Fruit fly (Drosophila melanogaster) whole organism, embryonic: ENCODE results near the gene stet.

Experiments used
- Atf-2 ChIP-seq: fragments of 200-800 bp; sonication (Bioruptor generic); optimal IDR thresholded peaks from 2 replicates; lab custom pipeline; 2016; ENCODE audit warnings: missing biosample characterization, missing genetic modification characterization
- CG10209 ChIP-seq: fragments of 200-800 bp; sonication (Bioruptor generic); optimal IDR thresholded peaks from 3 replicates; lab custom pipeline; 2017; ENCODE audit warnings: missing biosample characterization, mild to moderate bottlenecking, missing genetic modification characterization, missing genetic modification reagents
- CG10267 ChIP-seq: fragments of 200-800 bp; sonication (Bioruptor generic); optimal IDR thresholded peaks from 2 replicates; lab custom pipeline; 2018; ENCODE audit warnings: missing biosample characterization, mild to moderate bottlenecking, missing genetic modification characterization, moderate library complexity
- CG11093 ChIP-seq: fragments of 200-800 bp; sonication (Bioruptor generic); IDR thresholded peaks from 3 replicates; pipeline ENCODE4 v1.3.6; 2022; ENCODE audit warnings: missing biosample characterization, missing genetic modification characterization
- CG11560 ChIP-seq: fragments of 200-800 bp; sonication (Bioruptor generic); IDR thresholded peaks from 3 replicates; pipeline ENCODE4 v1.3.6; 2022; ENCODE audit warnings: missing biosample characterization, missing genetic modification characterization
- CG12942 ChIP-seq: fragments of 200-800 bp; sonication (Bioruptor generic); optimal IDR thresholded peaks from 3 replicates; lab custom pipeline; 2016; ENCODE audit warnings: missing biosample characterization, missing genetic modification characterization
- CG13287 ChIP-seq: fragments of 200-800 bp; sonication (Bioruptor generic); IDR thresholded peaks from 2 replicates; pipeline ENCODE4 v1.3.6; 2022; ENCODE audit warnings: missing biosample characterization, missing genetic modification characterization; ENCODE audit not compliant: partially characterized antibody
- CG15696 ChIP-seq: fragments of 200-800 bp; sonication (Bioruptor generic); optimal IDR thresholded peaks from 2 replicates; lab custom pipeline; 2019; ENCODE audit warnings: missing biosample characterization, mild to moderate bottlenecking, missing genetic modification characterization, moderate library complexity
- CG18262 ChIP-seq: fragments of 200-800 bp; optimal IDR thresholded peaks from 3 replicates; lab custom pipeline; 2019; ENCODE audit warnings: missing biosample characterization, mild to moderate bottlenecking, missing genetic modification characterization, moderate library complexity
- CG31441 ChIP-seq: fragments of 200-800 bp; sonication (Bioruptor generic); IDR thresholded peaks from 2 replicates; pipeline ENCODE4 v1.3.6; 2022; ENCODE audit warnings: missing biosample characterization, missing genetic modification characterization
- CG3995 ChIP-seq: fragments of 200-800 bp; sonication (Bioruptor generic); optimal IDR thresholded peaks from 3 replicates; lab custom pipeline; 2016; ENCODE audit warnings: missing biosample characterization, missing genetic modification characterization
- CG7372 ChIP-seq: fragments of 200-800 bp; sonication (Bioruptor generic); IDR thresholded peaks from 2 replicates; pipeline ENCODE4 v1.3.6; 2022; ENCODE audit warnings: missing biosample characterization, missing genetic modification characterization
- CG7786 ChIP-seq: fragments of 200-800 bp; sonication (Bioruptor generic); optimal IDR thresholded peaks from 2 replicates; lab custom pipeline; 2016; ENCODE audit warnings: missing biosample characterization, missing genetic modification characterization
- CG8089 ChIP-seq: fragments of 200-800 bp; sonication (Bioruptor generic); optimal IDR thresholded peaks from 3 replicates; lab custom pipeline; 2016; ENCODE audit warnings: missing biosample characterization, missing genetic modification characterization
- CG8924 ChIP-seq: fragments of 200-800 bp; optimal IDR thresholded peaks from 3 replicates; lab custom pipeline; 2019; ENCODE audit warnings: missing biosample characterization, mild to moderate bottlenecking, missing genetic modification characterization, moderate library complexity
- CG9437 ChIP-seq: fragments of 200-800 bp; sonication (Bioruptor generic); optimal IDR thresholded peaks from 2 replicates; lab custom pipeline; 2018; ENCODE audit warnings: missing biosample characterization, mild to moderate bottlenecking, missing genetic modification characterization
- CG9727 ChIP-seq: fragments of 200-800 bp; sonication (Bioruptor generic); optimal IDR thresholded peaks from 3 replicates; lab custom pipeline; 2017; ENCODE audit warnings: missing biosample characterization, mild to moderate bottlenecking, missing genetic modification characterization
- Doc3 ChIP-seq: fragments of 200-800 bp; sonication (Bioruptor generic); IDR thresholded peaks from 3 replicates; pipeline ENCODE4 v1.3.6; 2022; ENCODE audit warnings: missing biosample characterization, missing genetic modification characterization; ENCODE audit not compliant: partially characterized antibody
- Hand ChIP-seq: fragments of 200-800 bp; sonication (Bioruptor generic); optimal IDR thresholded peaks from 2 replicates; lab custom pipeline; 2017; ENCODE audit warnings: mild to moderate bottlenecking, missing biosample characterization, missing genetic modification reagents, missing genetic modification characterization
- Lhr ChIP-seq: fragments of 200-800 bp; sonication (Bioruptor generic); optimal IDR thresholded peaks from 3 replicates; lab custom pipeline; 2017; ENCODE audit warnings: mild to moderate bottlenecking, missing biosample characterization, missing genetic modification reagents, missing genetic modification characterization
- Opbp ChIP-seq: fragments of 200-800 bp; sonication (Bioruptor generic); IDR thresholded peaks from 3 replicates; pipeline ENCODE4 v1.3.6; 2022; ENCODE audit warnings: missing biosample characterization, missing genetic modification characterization; ENCODE audit not compliant: partially characterized antibody
- Ravus ChIP-seq: fragments of 200-800 bp; sonication (Bioruptor generic); IDR thresholded peaks from 2 replicates; pipeline ENCODE4 v1.3.6; 2022; ENCODE audit warnings: missing biosample characterization, missing genetic modification characterization
- Spps ChIP-seq: fragments of 200-800 bp; sonication (Bioruptor generic); optimal IDR thresholded peaks from 2 replicates; lab custom pipeline; 2018; ENCODE audit warnings: missing biosample characterization, mild to moderate bottlenecking, missing genetic modification characterization
- ac ChIP-seq: fragments of 200-800 bp; sonication (Bioruptor generic); optimal IDR thresholded peaks from 3 replicates; lab custom pipeline; 2017; ENCODE audit warnings: missing biosample characterization, mild to moderate bottlenecking, missing genetic modification characterization
- al ChIP-seq: fragments of 200-800 bp; sonication (Bioruptor generic); IDR thresholded peaks from 2 replicates; pipeline ENCODE4 v1.3.6; 2022; ENCODE audit warnings: missing biosample characterization, missing genetic modification characterization
- ase ChIP-seq: fragments of 200-800 bp; sonication (Bioruptor generic); IDR thresholded peaks from 3 replicates; pipeline ENCODE4 v1.3.6; 2022; ENCODE audit warnings: missing biosample characterization, missing genetic modification characterization
- ash1 ChIP-seq: fragments of 200-800 bp; sonication (Bioruptor generic); optimal IDR thresholded peaks from 2 replicates; lab custom pipeline; 2018; ENCODE audit warnings: missing biosample characterization, mild to moderate bottlenecking, missing genetic modification characterization
- btn ChIP-seq: fragments of 200-800 bp; sonication (Bioruptor generic); optimal IDR thresholded peaks from 2 replicates; lab custom pipeline; 2016; ENCODE audit warnings: missing biosample characterization, missing genetic modification characterization
- chif ChIP-seq, 2 experiments: fragments of 200-800 bp; sonication (Bioruptor generic); optimal IDR thresholded peaks; 3 replicates each; lab custom pipeline; 2016; ENCODE audit warnings: missing biosample characterization in 2 of 2, missing genetic modification characterization in 2 of 2
- chinmo ChIP-seq: fragments of 200-800 bp; sonication (Bioruptor generic); IDR thresholded peaks from 4 replicates; pipeline ENCODE4 v1.3.6; 2022; ENCODE audit warnings: missing biosample characterization, missing genetic modification characterization; ENCODE audit not compliant: partially characterized antibody
- ci ChIP-seq: fragments of 200-800 bp; sonication (Bioruptor generic); IDR thresholded peaks from 3 replicates; pipeline ENCODE4 v1.3.6; 2022; ENCODE audit warnings: missing biosample characterization, missing genetic modification characterization
- dmrt11E ChIP-seq: fragments of 200-800 bp; sonication (Bioruptor generic); optimal IDR thresholded peaks from 3 replicates; lab custom pipeline; 2018; ENCODE audit warnings: missing biosample characterization, mild to moderate bottlenecking, missing genetic modification characterization, moderate library complexity
- dpn ChIP-seq, 2 experiments: fragments of 200-800 bp; sonication (Bioruptor generic); optimal IDR thresholded peaks; 3 replicates each; lab custom pipeline; 2016; ENCODE audit warnings: missing biosample characterization in 2 of 2, missing genetic modification characterization in 2 of 2
- ewg ChIP-seq: fragments of 200-800 bp; sonication (Bioruptor generic); optimal IDR thresholded peaks from 3 replicates; lab custom pipeline; 2017; ENCODE audit warnings: mild to moderate bottlenecking, missing biosample characterization, missing genetic modification reagents, missing genetic modification characterization
- fd102C ChIP-seq: fragments of 200-800 bp; sonication (Bioruptor generic); optimal IDR thresholded peaks from 2 replicates; lab custom pipeline; 2018; ENCODE audit warnings: missing biosample characterization, mild to moderate bottlenecking, missing genetic modification characterization, moderate library complexity
- gcm ChIP-seq: fragments of 200-800 bp; sonication (Bioruptor generic); optimal IDR thresholded peaks from 2 replicates; lab custom pipeline; 2019; ENCODE audit warnings: missing biosample characterization, mild to moderate bottlenecking, missing genetic modification characterization, moderate library complexity
- gt ChIP-seq: fragments of 200-800 bp; sonication (Bioruptor generic); IDR thresholded peaks from 2 replicates; pipeline ENCODE4 v1.3.6; 2022; ENCODE audit warnings: missing biosample characterization, missing genetic modification characterization
- kay ChIP-seq: fragments of 200-800 bp; sonication (Bioruptor generic); optimal IDR thresholded peaks from 2 replicates; lab custom pipeline; 2016; ENCODE audit warnings: missing biosample characterization, missing genetic modification characterization
- nom ChIP-seq: fragments of 200-800 bp; sonication (Bioruptor generic); optimal IDR thresholded peaks from 2 replicates; lab custom pipeline; 2017; ENCODE audit warnings: missing biosample characterization, missing genetic modification characterization, mild to moderate bottlenecking, moderate library complexity, missing genetic modification reagents
- org-1 ChIP-seq: fragments of 200-800 bp; sonication (Bioruptor generic); optimal IDR thresholded peaks from 2 replicates; lab custom pipeline; 2017; ENCODE audit warnings: missing biosample characterization, missing genetic modification characterization
- prd ChIP-seq, 3 experiments: fragments of >200 bp in 2 of 3; fragments of 200-800 bp in 1 of 3; sonication (Bioruptor generic) in 1 of 3; optimal IDR thresholded peaks in 2 of 3; IDR thresholded peaks in 1 of 3; 2 replicates in 2 of 3; 3 replicates in 1 of 3; pipeline versions ENCODE4 v1.3.6 to Lab custom; 2017 to 2022; ENCODE audit warnings: missing biosample characterization in 1 of 3, missing genetic modification characterization in 1 of 3
- sd ChIP-seq: fragments of 200-800 bp; sonication (Bioruptor generic); optimal IDR thresholded peaks from 3 replicates; lab custom pipeline; 2018; ENCODE audit warnings: missing biosample characterization, mild to moderate bottlenecking, missing genetic modification characterization, moderate library complexity
- sens ChIP-seq: fragments of 200-800 bp; sonication (Bioruptor generic); peaks from one replicate; lab custom pipeline; 2016; ENCODE audit warnings: missing biosample characterization, missing genetic modification characterization
- trh ChIP-seq: fragments of 200-800 bp; sonication (Bioruptor generic); optimal IDR thresholded peaks from 2 replicates; lab custom pipeline; 2016; ENCODE audit warnings: missing biosample characterization, missing genetic modification characterization
- twi ChIP-seq: fragments of 200-800 bp; optimal IDR thresholded peaks from 2 replicates; lab custom pipeline; 2019; ENCODE audit warnings: missing biosample characterization, mild to moderate bottlenecking, missing genetic modification characterization, moderate library complexity
- unc-4 ChIP-seq: fragments of 200-800 bp; sonication (Bioruptor generic); IDR thresholded peaks from 2 replicates; pipeline ENCODE4 v1.3.6; 2022; ENCODE audit warnings: missing biosample characterization, missing genetic modification characterization; ENCODE audit not compliant: partially characterized antibody
- usp ChIP-seq: fragments of >200 bp; optimal IDR thresholded peaks from 2 replicates; lab custom pipeline; 2017; ENCODE audit warnings: missing biosample characterization, missing genetic modification characterization
- zen ChIP-seq: fragments of 200-800 bp; sonication (Bioruptor generic); optimal IDR thresholded peaks from 3 replicates; lab custom pipeline; 2018; ENCODE audit warnings: missing biosample characterization, mild to moderate bottlenecking, missing genetic modification characterization, moderate library complexity
- zf30C ChIP-seq: fragments of 200-800 bp; sonication (Bioruptor generic); optimal IDR thresholded peaks from 3 replicates; lab custom pipeline; 2018; ENCODE audit warnings: missing biosample characterization, mild to moderate bottlenecking, missing genetic modification characterization
- zfh1 ChIP-seq: fragments of 200-800 bp; sonication (Bioruptor generic); IDR thresholded peaks from 3 replicates; pipeline ENCODE4 v1.3.6; 2022; ENCODE audit warnings: missing biosample characterization, missing genetic modification characterization

stet gene

dm6 chr3L:1431489-1432053, 57.8 kb downstream of the stet start (continued):
- no peak for TF ChIP-seq chif (GFP tag; optimal IDR thresholded peaks at IDR 0.05; lab: Kevin White, UChicago)
- no peak for TF ChIP-seq CG13287 (GFP tag; lab: Robert Waterston, UW)
- TF ChIP-seq Doc3 = no peak
- no peak for TF ChIP-seq org-1
- TF ChIP-seq CG10209 (GFP tag; lab: Kevin White, UChicago) = no peak
- no peak for TF ChIP-seq CG31441 (GFP tag; lab: Robert Waterston, UW)
- TF ChIP-seq ci (GFP tag; lab: Robert Waterston, UW) = no peak
- TF ChIP-seq dpn (GFP tag; optimal IDR thresholded peaks at IDR 0.05; lab: Kevin White, UChicago) = no peak
- peak; percentile 31 for TF ChIP-seq CG18262
- TF ChIP-seq Spps (tag; lab: Kevin White, UChicago) = no peak
- TF ChIP-seq al = no peak
- TF ChIP-seq twi (tag; lab: Kevin White, UChicago) = peak; percentile 90
- no peak for TF ChIP-seq CG11093
- peak; percentile 18 for TF ChIP-seq fd102C (GFP tag; lab: Kevin White, UChicago)
- TF ChIP-seq zfh1 = 0 out of 3 replicates have a peak, but pooled peaks have one; percentile 19
- TF ChIP-seq zen (tag; lab: Kevin White, UChicago) = peak; percentile 24
- no peak for TF ChIP-seq chinmo (GFP tag; lab: Robert Waterston, UW)
- TF ChIP-seq prd (optimal IDR thresholded peaks at IDR 0.05; lab: Kevin White, UChicago) = no peak
- TF ChIP-seq prd (GFP tag; IDR thresholded peaks at IDR 0.05; lab: Robert Waterston, UW) = peak; percentile 34; the same call in 1 of the 3 replicates
- no peak for TF ChIP-seq Ravus (GFP tag; lab: Robert Waterston, UW)
- TF ChIP-seq unc-4 (GFP tag; lab: Robert Waterston, UW) = no peak
- TF ChIP-seq CG9437 (GFP tag; lab: Kevin White, UChicago) = no peak
- no peak for TF ChIP-seq ash1 (GFP tag; lab: Kevin White, UChicago)
- no peak for TF ChIP-seq gcm (GFP tag; lab: Kevin White, UChicago)
- TF ChIP-seq CG8089 (GFP tag; lab: Kevin White, UChicago) = no peak
- no peak for TF ChIP-seq Opbp
- no peak for TF ChIP-seq sd (tag; lab: Kevin White, UChicago)
- peak; percentile 46 for TF ChIP-seq dmrt11E
- TF ChIP-seq sens (GFP tag; lab: Kevin White, UChicago) = peak; percentile 16
- TF ChIP-seq ewg (GFP tag; lab: Kevin White, UChicago) = no peak
- no peak for TF ChIP-seq CG3995 (GFP tag; lab: Kevin White, UChicago)
- TF ChIP-seq Lhr (GFP tag; lab: Kevin White, UChicago) = no peak
- no peak for TF ChIP-seq CG7372 (GFP tag; lab: Robert Waterston, UW)
- peak; percentile 6 for TF ChIP-seq CG8924 (tag; lab: Kevin White, UChicago)
- no peak for TF ChIP-seq trh (GFP tag; lab: Kevin White, UChicago)
- no peak for TF ChIP-seq usp (GFP tag; lab: Kevin White, UChicago)
- no peak for TF ChIP-seq nom (GFP tag; lab: Kevin White, UChicago)
- TF ChIP-seq ac (GFP tag; lab: Kevin White, UChicago) = peak; percentile 26
- no peak for TF ChIP-seq Hand (GFP tag; lab: Kevin White, UChicago)
- peak; percentile 36 for TF ChIP-seq CG10267
- peak; percentile 67 for TF ChIP-seq CG9727
- TF ChIP-seq CG11560 (tag; lab: Robert Waterston, UW) = no peak
- TF ChIP-seq zf30C (GFP tag; lab: Kevin White, UChicago) = peak; percentile 88
- TF ChIP-seq gt (GFP tag; lab: Robert Waterston, UW) = 0 out of 2 replicates have a peak, but pooled peaks have one; percentile 16
- no peak for TF ChIP-seq kay
- no peak for TF ChIP-seq btn (GFP tag; lab: Kevin White, UChicago)
- peak; percentile 63 for TF ChIP-seq CG15696 (tag; lab: Kevin White, UChicago)
- no peak for TF ChIP-seq CG12942 (GFP tag; lab: Kevin White, UChicago)
- no peak for TF ChIP-seq CG7786 (GFP tag; lab: Kevin White, UChicago)
- TF ChIP-seq ase (GFP tag; lab: Robert Waterston, UW) = no peak
- TF ChIP-seq Atf-2 = no peak
